Worm (Caenorhabditis elegans) whole organism, early embryonic: ENCODE measurements around the gene Y53F4B.14.

Source experiments
- F13C5.2 ChIP-seq: sonication (generic microtip); optimal IDR thresholded peaks from 2 replicates; lab custom pipeline; 2017; ENCODE audit warnings: mild to moderate bottlenecking, missing genetic modification characterization, inconsistent platforms, missing compliant biosample characterization
- ama-1 ChIP-seq: fragments of 150-350 bp; optimal IDR thresholded peaks from 2 replicates; lab custom pipeline; 2014
- flt-1 ChIP-seq: fragments of 200-800 bp; sonication (Bioruptor generic); IDR thresholded peaks from 2 replicates; pipeline ENCODE4 v1.3.6; 2022; ENCODE audit warnings: missing genetic modification characterization, missing compliant biosample characterization
- hmg-4 ChIP-seq: fragments of 200-800 bp; sonication (Bioruptor generic); optimal IDR thresholded peaks from 2 replicates; lab custom pipeline; 2018; ENCODE audit warnings: mild to moderate bottlenecking, missing genetic modification characterization, missing compliant biosample characterization
- hnd-1 ChIP-seq: sonication (generic microtip); optimal IDR thresholded peaks from 2 replicates; lab custom pipeline; 2016; ENCODE audit warnings: missing genetic modification characterization, missing compliant biosample characterization
- pes-1 ChIP-seq: fragments of 200-800 bp; sonication (Bioruptor generic); IDR thresholded peaks from 2 replicates; pipeline ENCODE4 v1.3.6; 2022; ENCODE audit warnings: missing genetic modification reagents, missing genetic modification characterization, missing compliant biosample characterization
- scrt-1 ChIP-seq: fragments of 200-800 bp; sonication (Bioruptor generic); IDR thresholded peaks from 2 replicates; pipeline ENCODE4 v1.3.6; 2022; ENCODE audit warnings: missing genetic modification characterization, missing compliant biosample characterization
- sea-1 ChIP-seq: fragments of 200-800 bp; sonication (Bioruptor generic); conservative IDR thresholded peaks from 2 replicates; pipeline ENCODE4 v1.3.6; 2022; ENCODE audit warnings: missing genetic modification characterization, missing compliant biosample characterization
- tbx-11 ChIP-seq: fragments of 200-800 bp; sonication (Bioruptor generic); IDR thresholded peaks from 2 replicates; pipeline ENCODE4 v1.3.6; 2022; ENCODE audit warnings: missing genetic modification characterization, missing compliant biosample characterization
- tbx-37 ChIP-seq: fragments of 200-800 bp; sonication (Bioruptor generic); conservative IDR thresholded peaks from 2 replicates; pipeline ENCODE4 v1.3.6; 2022; ENCODE audit warnings: missing genetic modification reagents, missing genetic modification characterization, missing compliant biosample characterization
- tra-4 ChIP-seq: sonication (generic microtip); optimal IDR thresholded peaks from 2 replicates; lab custom pipeline; 2017; ENCODE audit warnings: missing genetic modification characterization, missing compliant biosample characterization

- TF ChIP-seq tra-4 (tag; lab: Kevin White, UChicago) (no peak), ama-1 (lab: Kevin White, UChicago) (no peak), tbx-37 (GFP tag; lab: Robert Waterston, UW) (no peak), tbx-11 (GFP tag; lab: Robert Waterston, UW) (no peak), hmg-4 (GFP tag; lab: Kevin White, UChicago) (no peak), flt-1 (no peak), F13C5.2 (tag; lab: Kevin White, UChicago) (no peak), pes-1 (GFP tag; lab: Robert Waterston, UW) (0 out of 2 replicates have a peak, but pooled peaks have one; percentile 23), sea-1 (GFP tag; lab: Robert Waterston, UW) (no peak), hnd-1 (tag; lab: Kevin White, UChicago) (no peak), scrt-1 (no peak)
These were observed 29.2 kb upstream of the Y53F4B.14 start for ce11 chrII:15008481-15009057.
